Worm (Caenorhabditis elegans): ENCODE data around the gene Y73F8A.36.

DNA sequence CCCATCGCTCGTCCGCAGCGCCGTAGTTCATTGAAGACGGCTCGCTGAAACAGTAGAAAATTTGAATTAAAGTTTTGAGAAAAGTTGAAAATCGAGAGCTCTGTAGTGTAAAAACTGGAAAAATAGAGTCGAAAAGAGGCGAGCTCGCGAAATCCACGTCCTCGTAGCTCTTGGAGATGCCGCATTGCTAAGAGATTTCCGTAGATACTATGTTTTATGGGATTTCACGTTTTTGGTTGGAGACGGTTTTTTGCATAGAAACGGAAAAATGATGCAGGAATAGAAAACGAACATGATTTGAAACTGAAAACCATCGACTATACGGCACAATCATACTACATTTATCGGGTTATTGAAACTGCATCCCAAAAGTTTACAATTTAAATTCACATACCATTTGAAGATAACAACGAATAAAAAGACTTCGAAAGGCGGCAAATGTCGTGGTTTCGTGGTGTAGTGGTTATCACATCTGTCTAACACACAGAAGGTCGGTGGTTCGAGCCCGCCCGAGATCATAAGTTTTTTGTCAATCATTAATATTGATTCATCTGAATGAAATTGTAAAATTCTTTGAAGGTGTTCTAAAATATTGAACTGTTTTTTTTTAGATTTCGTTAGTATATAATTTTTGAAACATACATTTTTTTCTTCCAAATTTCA lies 10.7 kb upstream of the Y73F8A.36 start, which contains the start of gene pkd-2:
- TF ChIP-seq ceh-63 (GFP tag; optimal IDR thresholded peaks at IDR 0.05) (no peak), nhr-77 (tag; optimal IDR thresholded peaks at IDR 0.05) (no peak)
